Fruit fly (Drosophila melanogaster) whole organism, embryonic: ENCODE data around the gene pkaap.

Source experiments
- BtbVII ChIP-seq: fragments of 200-800 bp; sonication (Bioruptor generic); optimal IDR thresholded peaks from 3 replicates; lab custom pipeline; 2017; ENCODE audit warnings: missing biosample characterization, mild to moderate bottlenecking, missing genetic modification characterization
- CG10267 ChIP-seq: fragments of 200-800 bp; sonication (Bioruptor generic); optimal IDR thresholded peaks from 2 replicates; lab custom pipeline; 2018; ENCODE audit warnings: missing biosample characterization, mild to moderate bottlenecking, missing genetic modification characterization, moderate library complexity
- CG10979 ChIP-seq: fragments of 200-800 bp; sonication (Bioruptor generic); optimal IDR thresholded peaks from 2 replicates; lab custom pipeline; 2018; ENCODE audit warnings: missing biosample characterization, mild to moderate bottlenecking, missing genetic modification characterization, moderate library complexity
- CG11723 ChIP-seq: fragments of 200-800 bp; sonication (Bioruptor generic); optimal IDR thresholded peaks from 2 replicates; lab custom pipeline; 2017; ENCODE audit warnings: missing biosample characterization, mild to moderate bottlenecking, missing genetic modification characterization
- CG12071 ChIP-seq: fragments of 200-800 bp; sonication (Bioruptor generic); optimal IDR thresholded peaks from 3 replicates; lab custom pipeline; 2018; ENCODE audit warnings: missing biosample characterization, mild to moderate bottlenecking, missing genetic modification characterization
- CG12104 ChIP-seq: fragments of 200-800 bp; sonication (Bioruptor generic); optimal IDR thresholded peaks from 3 replicates; lab custom pipeline; 2016; ENCODE audit warnings: missing biosample characterization, missing genetic modification characterization
- CG12299 ChIP-seq: fragments of 200-800 bp; sonication (Bioruptor generic); optimal IDR thresholded peaks from 2 replicates; lab custom pipeline; 2018; ENCODE audit warnings: missing biosample characterization, mild to moderate bottlenecking, missing genetic modification characterization
- CG12659 ChIP-seq: fragments of 200-800 bp; sonication (Bioruptor generic); optimal IDR thresholded peaks from 3 replicates; lab custom pipeline; 2017; ENCODE audit warnings: mild to moderate bottlenecking, missing biosample characterization, missing genetic modification reagents, missing genetic modification characterization
- CG14050 ChIP-seq: fragments of 200-800 bp; sonication (Bioruptor generic); IDR thresholded peaks from 3 replicates; pipeline ENCODE4 v1.3.6; 2022; ENCODE audit warnings: missing biosample characterization, missing genetic modification characterization
- CG16779 ChIP-seq: fragments of 200-800 bp; sonication (Bioruptor generic); IDR thresholded peaks from 2 replicates; pipeline ENCODE4 v1.3.6; 2022; ENCODE audit warnings: missing biosample characterization, missing genetic modification characterization
- CG17186 ChIP-seq: fragments of 200-800 bp; sonication (Bioruptor generic); optimal IDR thresholded peaks from 3 replicates; lab custom pipeline; 2017; ENCODE audit warnings: missing biosample characterization, missing genetic modification reagents, missing genetic modification characterization
- CG18011 ChIP-seq: fragments of 200-800 bp; sonication (Bioruptor generic); optimal IDR thresholded peaks from 2 replicates; lab custom pipeline; 2017; ENCODE audit warnings: missing biosample characterization, missing genetic modification characterization, mild to moderate bottlenecking, moderate library complexity, missing genotype
- CG2875 ChIP-seq: fragments of 200-800 bp; sonication (Bioruptor generic); optimal IDR thresholded peaks from 2 replicates; lab custom pipeline; 2017; ENCODE audit warnings: missing biosample characterization, mild to moderate bottlenecking, missing genetic modification characterization, missing genetic modification reagents
- CG30020 ChIP-seq: fragments of 200-800 bp; optimal IDR thresholded peaks from 2 replicates; lab custom pipeline; 2019; ENCODE audit warnings: missing biosample characterization, mild to moderate bottlenecking, missing genetic modification characterization, moderate library complexity
- CG33557 ChIP-seq: fragments of 200-800 bp; sonication (Bioruptor generic); optimal IDR thresholded peaks from 2 replicates; lab custom pipeline; 2019; ENCODE audit warnings: missing biosample characterization, mild to moderate bottlenecking, missing genetic modification characterization, moderate library complexity
- CG9437 ChIP-seq: fragments of 200-800 bp; sonication (Bioruptor generic); optimal IDR thresholded peaks from 2 replicates; lab custom pipeline; 2018; ENCODE audit warnings: missing biosample characterization, mild to moderate bottlenecking, missing genetic modification characterization
- D ChIP-seq, 2 experiments: fragments of 200-800 bp in 1 of 2; fragments of >200 bp in 1 of 2; sonication (Bioruptor generic) in 1 of 2; optimal IDR thresholded peaks; 2 replicates in 1 of 2; 3 replicates in 1 of 2; lab custom pipeline; 2017; ENCODE audit warnings: mild to moderate bottlenecking in 1 of 2, missing biosample characterization in 1 of 2, missing genetic modification characterization in 1 of 2, missing genetic modification reagents in 1 of 2
- Fer2 ChIP-seq: fragments of 200-800 bp; sonication (Bioruptor generic); optimal IDR thresholded peaks from 2 replicates; lab custom pipeline; 2018; ENCODE audit warnings: missing biosample characterization, mild to moderate bottlenecking, missing genetic modification characterization, moderate library complexity
- HmgD ChIP-seq: fragments of 200-800 bp; sonication (Bioruptor generic); optimal IDR thresholded peaks from 3 replicates; lab custom pipeline; 2016; ENCODE audit warnings: missing biosample characterization, missing genetic modification characterization
- Hr51 ChIP-seq, 2 experiments: fragments of 200-800 bp; sonication (Bioruptor generic); optimal IDR thresholded peaks; 2 replicates in 1 of 2; 3 replicates in 1 of 2; lab custom pipeline; 2016 to 2018; ENCODE audit warnings: missing biosample characterization in 2 of 2, missing genetic modification characterization in 2 of 2, mild to moderate bottlenecking in 1 of 2, moderate library complexity in 1 of 2
- Mes4 ChIP-seq: fragments of 200-800 bp; sonication (Bioruptor generic); optimal IDR thresholded peaks from 2 replicates; lab custom pipeline; 2016; ENCODE audit warnings: missing biosample characterization, missing genetic modification characterization
- PHDP ChIP-seq: fragments of 200-800 bp; sonication (Bioruptor generic); optimal IDR thresholded peaks from 3 replicates; lab custom pipeline; 2018; ENCODE audit warnings: missing biosample characterization, mild to moderate bottlenecking, missing genetic modification characterization, moderate library complexity
- Rfx ChIP-seq: fragments of 200-800 bp; sonication (Bioruptor generic); IDR thresholded peaks from 2 replicates; pipeline ENCODE4 v1.3.6; 2022; ENCODE audit warnings: missing biosample characterization, missing genetic modification characterization
- Vsx1 ChIP-seq: fragments of 200-800 bp; sonication (Bioruptor generic); optimal IDR thresholded peaks from 2 replicates; lab custom pipeline; 2017; ENCODE audit warnings: missing biosample characterization, mild to moderate bottlenecking, missing genetic modification characterization, missing genetic modification reagents
- YL-1 ChIP-seq: fragments of 200-800 bp; sonication (Bioruptor generic); optimal IDR thresholded peaks from 3 replicates; lab custom pipeline; 2017; ENCODE audit warnings: missing biosample characterization, mild to moderate bottlenecking, missing genetic modification characterization
- ac ChIP-seq: fragments of 200-800 bp; sonication (Bioruptor generic); optimal IDR thresholded peaks from 3 replicates; lab custom pipeline; 2017; ENCODE audit warnings: missing biosample characterization, mild to moderate bottlenecking, missing genetic modification characterization
- bigmax ChIP-seq: fragments of 200-800 bp; sonication (Bioruptor generic); optimal IDR thresholded peaks from 2 replicates; lab custom pipeline; 2018; ENCODE audit warnings: missing biosample characterization, mild to moderate bottlenecking, missing genetic modification characterization
- bsh ChIP-seq, 2 experiments: fragments of 200-800 bp; sonication (Bioruptor generic); optimal IDR thresholded peaks; 2 replicates each; lab custom pipeline; 2017 to 2018; ENCODE audit warnings: mild to moderate bottlenecking in 2 of 2, missing biosample characterization in 2 of 2, missing genetic modification characterization in 2 of 2, moderate library complexity in 1 of 2
- caup ChIP-seq: fragments of 200-800 bp; sonication (Bioruptor generic); optimal IDR thresholded peaks from 3 replicates; lab custom pipeline; 2017; ENCODE audit warnings: missing biosample characterization, mild to moderate bottlenecking, missing genetic modification characterization, moderate library complexity; ENCODE audit not compliant: severe bottlenecking
- dm ChIP-seq: fragments of 200-800 bp; sonication (Bioruptor generic); optimal IDR thresholded peaks from 3 replicates; lab custom pipeline; 2016; ENCODE audit warnings: missing biosample characterization, missing genetic modification characterization
- en ChIP-seq: fragments of 200-800 bp; sonication (Bioruptor generic); optimal IDR thresholded peaks from 2 replicates; lab custom pipeline; 2016; ENCODE audit warnings: missing biosample characterization, missing genetic modification characterization
- eyg ChIP-seq: fragments of 200-800 bp; sonication (Bioruptor generic); optimal IDR thresholded peaks from 3 replicates; lab custom pipeline; 2016; ENCODE audit warnings: missing biosample characterization, missing genetic modification characterization
- gem ChIP-seq: fragments of 200-800 bp; sonication (Bioruptor generic); optimal IDR thresholded peaks from 2 replicates; lab custom pipeline; 2019; ENCODE audit warnings: missing biosample characterization, mild to moderate bottlenecking, missing genetic modification characterization, moderate library complexity
- gt ChIP-seq: fragments of 200-800 bp; sonication (Bioruptor generic); IDR thresholded peaks from 2 replicates; pipeline ENCODE4 v1.3.6; 2022; ENCODE audit warnings: missing biosample characterization, missing genetic modification characterization
- her ChIP-seq: fragments of 200-800 bp; sonication (Bioruptor generic); optimal IDR thresholded peaks from 2 replicates; lab custom pipeline; 2016; ENCODE audit warnings: missing biosample characterization, missing genetic modification characterization
- mirr ChIP-seq: fragments of 200-800 bp; sonication (Bioruptor generic); optimal IDR thresholded peaks from 3 replicates; lab custom pipeline; 2018; ENCODE audit warnings: missing biosample characterization, mild to moderate bottlenecking, missing genetic modification characterization
- onecut ChIP-seq: fragments of 200-800 bp; sonication (Bioruptor generic); IDR thresholded peaks from 2 replicates; pipeline ENCODE4 v1.3.6; 2022; ENCODE audit warnings: missing biosample characterization, missing genetic modification characterization
- pfk ChIP-seq: fragments of 200-800 bp; sonication (Bioruptor generic); optimal IDR thresholded peaks from 2 replicates; lab custom pipeline; 2018; ENCODE audit warnings: missing biosample characterization, mild to moderate bottlenecking, missing genetic modification characterization, moderate library complexity
- pho ChIP-seq: fragments of 200-800 bp; sonication (Bioruptor generic); optimal IDR thresholded peaks from 2 replicates; lab custom pipeline; 2016; ENCODE audit warnings: missing biosample characterization, missing genetic modification characterization
- pzg ChIP-seq: fragments of 200-800 bp; sonication (Bioruptor generic); optimal IDR thresholded peaks from 3 replicates; lab custom pipeline; 2018; ENCODE audit warnings: missing biosample characterization, mild to moderate bottlenecking, missing genetic modification characterization, moderate library complexity
- run ChIP-seq: fragments of 200-800 bp; sonication (Bioruptor generic); optimal IDR thresholded peaks from 3 replicates; lab custom pipeline; 2018; ENCODE audit warnings: missing biosample characterization, mild to moderate bottlenecking, missing genetic modification characterization
- sd ChIP-seq: fragments of 200-800 bp; sonication (Bioruptor generic); optimal IDR thresholded peaks from 3 replicates; lab custom pipeline; 2018; ENCODE audit warnings: missing biosample characterization, mild to moderate bottlenecking, missing genetic modification characterization, moderate library complexity
- slbo ChIP-seq: fragments of 200-800 bp; sonication (Bioruptor generic); IDR thresholded peaks from 2 replicates; pipeline ENCODE4 v1.3.6; 2022; ENCODE audit warnings: missing biosample characterization, missing genetic modification characterization
- unpg ChIP-seq: fragments of 200-800 bp; sonication (Bioruptor generic); optimal IDR thresholded peaks from 3 replicates; lab custom pipeline; 2018; ENCODE audit warnings: missing biosample characterization, mild to moderate bottlenecking, missing genetic modification characterization, moderate library complexity
- wek ChIP-seq: fragments of 200-800 bp; sonication (Bioruptor generic); optimal IDR thresholded peaks from 3 replicates; lab custom pipeline; 2018; ENCODE audit warnings: missing biosample characterization, mild to moderate bottlenecking, missing genetic modification characterization, moderate library complexity
- zf30C ChIP-seq: fragments of 200-800 bp; sonication (Bioruptor generic); optimal IDR thresholded peaks from 3 replicates; lab custom pipeline; 2018; ENCODE audit warnings: missing biosample characterization, mild to moderate bottlenecking, missing genetic modification characterization

pkaap gene

DNA sequence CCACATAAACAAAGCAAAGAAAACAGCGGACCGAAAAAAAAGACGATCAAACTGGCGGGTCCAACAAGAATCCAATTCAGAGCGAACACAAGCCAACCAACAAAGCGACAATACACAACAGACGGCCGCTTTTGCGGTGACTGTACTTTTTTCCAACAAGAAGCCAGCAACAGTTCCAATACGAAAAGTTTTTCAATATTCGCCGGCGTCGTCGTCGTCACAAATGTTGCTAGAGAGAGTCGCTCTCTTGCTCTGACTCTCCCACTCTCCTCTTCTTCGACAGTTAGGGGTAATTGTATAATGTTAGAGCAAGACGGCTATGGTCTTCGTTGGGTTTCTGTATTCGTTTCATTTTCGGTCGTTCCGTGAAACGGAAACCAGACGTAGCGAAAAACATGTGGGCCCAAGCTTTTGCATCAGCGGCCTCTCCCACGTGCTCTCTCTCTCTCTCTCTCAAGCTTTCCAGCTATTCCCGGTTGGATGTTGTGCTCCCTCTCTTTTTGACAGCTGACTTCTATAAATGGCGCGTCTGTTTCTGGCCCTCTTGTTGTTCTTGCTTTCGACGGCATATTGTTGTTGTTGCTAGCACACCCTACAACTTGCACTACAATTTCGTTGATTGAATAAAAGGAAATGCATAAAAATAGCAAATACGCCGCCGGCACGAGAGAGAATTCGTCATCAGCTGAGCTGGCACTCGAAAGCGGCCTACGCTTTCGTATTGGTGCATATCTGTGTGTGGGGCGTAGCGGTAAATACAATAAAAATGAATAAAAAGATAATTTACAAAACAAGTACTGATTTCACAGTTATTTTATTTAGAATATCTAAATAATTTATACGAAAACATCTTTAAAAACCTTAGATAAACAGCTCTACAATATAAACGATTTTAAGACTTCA is 18.6 kb upstream of the pkaap start (continued):
- TF ChIP-seq Hr51 (GFP tag; optimal IDR thresholded peaks at IDR 0.05; lab: Kevin White, UChicago) (peak in 1 of 2 experiments; percentile 67), CG12659 (peak; percentile 83), CG11723 (peak; percentile 77), CG12071 (GFP tag; lab: Kevin White, UChicago) (peak; percentile 92), CG10979 (tag; lab: Kevin White, UChicago) (peak; percentile 36), CG33557 (GFP tag; lab: Kevin White, UChicago) (peak; percentile 56), CG9437 (GFP tag; lab: Kevin White, UChicago) (peak; percentile 66), pzg (GFP tag; lab: Kevin White, UChicago) (peak; percentile 27), Mes4 (GFP tag; lab: Kevin White, UChicago) (peak; percentile 59), CG10267 (tag; lab: Kevin White, UChicago) (peak; percentile 64), CG12299 (tag; lab: Kevin White, UChicago) (peak; percentile 89), CG17186 (GFP tag; lab: Kevin White, UChicago) (peak; percentile 32), sd (tag; lab: Kevin White, UChicago) (peak; percentile 59), wek (GFP tag; lab: Kevin White, UChicago) (peak; percentile 92), gt (GFP tag; lab: Robert Waterston, UW) (no peak), bsh (GFP tag; optimal IDR thresholded peaks at IDR 0.05; lab: Kevin White, UChicago) (peak; percentile 57 to 60), her (GFP tag; lab: Kevin White, UChicago) (peak; percentile 74), dm (GFP tag; lab: Kevin White, UChicago) (peak; percentile 99), Vsx1 (GFP tag; lab: Kevin White, UChicago) (peak; percentile 85), CG12104 (GFP tag; lab: Kevin White, UChicago) (peak; percentile 41), onecut (peak; percentile 87), Fer2 (tag; lab: Kevin White, UChicago) (peak; percentile 72), run (tag; lab: Kevin White, UChicago) (peak; percentile 59), CG14050 (no peak), mirr (peak; percentile 96), pfk (GFP tag; lab: Kevin White, UChicago) (peak; percentile 100), CG2875 (peak; percentile 88), bigmax (peak; percentile 66), Rfx (GFP tag; lab: Robert Waterston, UW) (no peak), en (GFP tag; lab: Kevin White, UChicago) (peak; percentile 45), YL-1 (GFP tag; lab: Kevin White, UChicago) (peak; percentile 98), D (optimal IDR thresholded peaks at IDR 0.05; lab: Kevin White, UChicago) (peak; percentile 87), D (GFP tag; optimal IDR thresholded peaks at IDR 0.05; lab: Kevin White, UChicago) (peak; percentile 54), CG16779 (GFP tag; lab: Robert Waterston, UW) (no peak), slbo (GFP tag; lab: Robert Waterston, UW) (no peak), eyg (GFP tag; lab: Kevin White, UChicago) (peak; percentile 41), gem (no peak), PHDP (tag; lab: Kevin White, UChicago) (peak; percentile 76), caup (GFP tag; lab: Kevin White, UChicago) (peak; percentile 96), HmgD (GFP tag; lab: Kevin White, UChicago) (peak; percentile 45), CG30020 (peak; percentile 35), ac (GFP tag; lab: Kevin White, UChicago) (peak; percentile 17), zf30C (GFP tag; lab: Kevin White, UChicago) (peak; percentile 58), pho (GFP tag; lab: Kevin White, UChicago) (peak; percentile 29), BtbVII (GFP tag; lab: Kevin White, UChicago) (peak; percentile 96), CG18011 (GFP tag; lab: Kevin White, UChicago) (peak; percentile 49), unpg (GFP tag; lab: Kevin White, UChicago) (peak; percentile 71)
